Worm (Caenorhabditis elegans): ENCODE data around the gene srm-5.
A peak's percentile ranks its signal among the peaks of the same experiment; 100 is the strongest.

srm-5 gene

DNA sequence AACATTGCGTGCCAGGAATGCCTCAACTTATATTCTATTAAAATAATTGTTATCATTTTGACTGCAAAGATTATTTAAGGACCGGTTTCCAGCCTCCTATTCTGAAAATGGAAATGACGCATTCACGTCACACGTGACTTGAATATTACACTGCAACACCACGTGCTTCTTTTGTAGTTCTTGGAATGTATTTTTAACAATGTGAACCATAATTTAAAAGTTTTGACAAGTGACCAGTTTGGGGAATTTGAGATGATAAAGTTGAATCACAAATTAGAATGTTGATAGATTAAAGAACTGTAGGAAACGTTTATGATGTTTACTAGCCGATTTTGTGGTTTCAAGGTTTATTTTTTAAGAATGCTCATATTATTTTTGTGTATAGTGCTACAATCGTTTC is 6.7 kb downstream of the srm-5 start, which contains the start of gene F47B8.10:
TSS of gene F47B8.10 (plus strand) at position 301 of the 400 bp plus-strand sequence.
- no peak for TF ChIP-seq dpff-1 (tag; optimal IDR thresholded peaks at IDR 0.05)
- no peak for TF ChIP-seq ccch-3 (GFP tag; optimal IDR thresholded peaks at IDR 0.05)
- no peak for TF ChIP-seq sdz-38 (tag; optimal IDR thresholded peaks at IDR 0.05)
- no peak for TF ChIP-seq nhr-179 (tag; optimal IDR thresholded peaks at IDR 0.05)
- no peak for TF ChIP-seq let-526 (GFP tag; IDR thresholded peaks at IDR 0.05)
- TF ChIP-seq tlf-1 (GFP tag; optimal IDR thresholded peaks at IDR 0.05), result no peak
- TF ChIP-seq F37B4.10 (GFP tag; IDR thresholded peaks at IDR 0.05), result no peak
- TF ChIP-seq lin-54 (GFP tag; optimal IDR thresholded peaks at IDR 0.05), result no peak
- no peak for TF ChIP-seq snpc-3.4 (tag; optimal IDR thresholded peaks at IDR 0.05)
- TF ChIP-seq rec-8 (tag; optimal IDR thresholded peaks at IDR 0.05), result no peak
- TF ChIP-seq snpc-1.3 (tag; optimal IDR thresholded peaks at IDR 0.05; ENCODE audit: insufficient read depth), result no peak
- no peak for TF ChIP-seq ztf-6 (GFP tag; IDR thresholded peaks at IDR 0.05)
- TF ChIP-seq ceh-58 (GFP tag; IDR thresholded peaks at IDR 0.05), result no peak
- no peak for TF ChIP-seq snpc-4 (GFP tag; optimal IDR thresholded peaks at IDR 0.05)
- no peak for TF ChIP-seq snpc-4 (tag; optimal IDR thresholded peaks at IDR 0.05)
- no peak for TF ChIP-seq unc-130 (GFP tag; optimal IDR thresholded peaks at IDR 0.05)
- no peak for TF ChIP-seq ztf-18 (tag; optimal IDR thresholded peaks at IDR 0.05)
- no peak for TF ChIP-seq B0261.1 (tag; optimal IDR thresholded peaks at IDR 0.05)
- no peak for TF ChIP-seq efl-1 (GFP tag; optimal IDR thresholded peaks at IDR 0.05)

DNA sequence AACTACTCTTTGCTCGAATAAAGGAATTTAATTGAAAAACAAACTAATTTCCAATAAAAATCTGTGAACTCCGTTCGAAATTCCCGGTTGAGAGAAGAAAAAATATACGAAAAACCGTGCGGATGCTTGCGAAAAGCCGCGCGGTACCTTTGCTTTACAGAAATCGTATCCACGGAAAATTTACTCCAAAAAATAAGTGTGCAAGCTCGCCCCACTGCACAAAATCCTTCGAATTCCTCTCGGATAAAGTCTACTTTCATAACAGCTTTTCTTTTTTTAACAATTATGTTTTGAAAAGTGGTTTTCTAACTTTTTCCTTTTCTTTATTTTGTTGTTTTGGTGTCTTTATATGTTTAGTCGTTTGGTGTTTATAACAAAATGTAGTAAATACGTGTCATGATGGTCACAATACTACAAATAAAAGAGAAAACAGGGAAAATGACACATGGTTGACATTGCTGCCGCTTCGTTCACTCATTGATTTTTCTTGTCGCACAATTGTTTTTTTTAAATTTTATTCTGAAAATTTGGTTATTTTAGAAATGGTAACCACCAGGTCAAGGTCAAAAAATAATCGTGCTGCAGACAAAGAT is 12.3 kb downstream of the srm-5 start, which contains the start of gene cept-2:
TSS of gene cept-2 (plus strand) at position 533 of the 593 bp plus-strand sequence.
- no peak for TF ChIP-seq snpc-4 (GFP tag; optimal IDR thresholded peaks at IDR 0.05)
- peak in 2 of 4 experiments; percentile 57 to 70 for TF ChIP-seq snpc-4 (tag; optimal IDR thresholded peaks at IDR 0.05)
- no peak for TF ChIP-seq nfya-2 (GFP tag; IDR thresholded peaks at IDR 0.05)
- no peak for TF ChIP-seq nhr-179 (tag; optimal IDR thresholded peaks at IDR 0.05)
- TF ChIP-seq snpc-3.4 (tag; optimal IDR thresholded peaks at IDR 0.05), result peak; percentile 80
- TF ChIP-seq ama-1 (optimal IDR thresholded peaks at IDR 0.05), result no peak
- TF ChIP-seq ama-1 (GFP tag; optimal IDR thresholded peaks at IDR 0.05), result no peak
- TF ChIP-seq cebp-1 (GFP tag; IDR thresholded peaks at IDR 0.05), result 0 out of 2 replicates have a peak, but pooled peaks have one; percentile 34
- no peak for TF ChIP-seq cebp-1 (tag; optimal IDR thresholded peaks at IDR 0.05)
- TF ChIP-seq unc-62 (GFP tag; optimal IDR thresholded peaks at IDR 0.05), result no peak
- TF ChIP-seq ceh-58 (GFP tag; IDR thresholded peaks at IDR 0.05), result no peak
- no peak for TF ChIP-seq bed-1 (GFP tag; IDR thresholded peaks at IDR 0.05)
- TF ChIP-seq lin-26 (GFP tag; IDR thresholded peaks at IDR 0.05), result no peak
- TF ChIP-seq Y95B8A.8 (GFP tag; IDR thresholded peaks at IDR 0.05), result 0 out of 2 replicates have a peak, but pooled peaks have one; percentile 31
- TF ChIP-seq snpc-1.3 (tag; optimal IDR thresholded peaks at IDR 0.05; ENCODE audit: insufficient read depth), result peak; percentile 66
- TF ChIP-seq hsf-1 (GFP tag; IDR thresholded peaks at IDR 0.05), result no peak
- no peak for TF ChIP-seq nhr-120 (GFP tag; IDR thresholded peaks at IDR 0.05)
- no peak for TF ChIP-seq F55B11.4 (tag; optimal IDR thresholded peaks at IDR 0.05; ENCODE audit: borderline replicate concordance, insufficient read depth)
- peak; percentile 81 for TF ChIP-seq ceh-27 (GFP tag; optimal IDR thresholded peaks at IDR 0.05)
- 0 out of 2 replicates have a peak, but pooled peaks have one; percentile 45 for TF ChIP-seq madf-3 (GFP tag; IDR thresholded peaks at IDR 0.05)
- no peak for TF ChIP-seq ccch-3 (GFP tag; optimal IDR thresholded peaks at IDR 0.05)
- TF ChIP-seq mes-4 (tag; optimal IDR thresholded peaks at IDR 0.05), result no peak
- TF ChIP-seq attf-3 (GFP tag; conservative IDR thresholded peaks at IDR 0.05), result peak; percentile 69
- peak; percentile 22 for TF ChIP-seq B0261.1 (tag; optimal IDR thresholded peaks at IDR 0.05)
- TF ChIP-seq F10E7.11 (tag; optimal IDR thresholded peaks at IDR 0.05), result no peak
- no peak for TF ChIP-seq repo-1 (tag; optimal IDR thresholded peaks at IDR 0.05)
- TF ChIP-seq ztf-6 (GFP tag; IDR thresholded peaks at IDR 0.05), result no peak
- TF ChIP-seq attf-6 (GFP tag; IDR thresholded peaks at IDR 0.05), result peak; percentile 67; the same call in 1 of the 2 replicates
- TF ChIP-seq atf-7 (tag; optimal IDR thresholded peaks at IDR 0.05), result no peak
- TF ChIP-seq xnd-1 (tag; optimal IDR thresholded peaks at IDR 0.05), result no peak
- TF ChIP-seq hlh-26 (GFP tag; conservative IDR thresholded peaks at IDR 0.05), result no peak
- TF ChIP-seq rcor-1 (GFP tag; IDR thresholded peaks at IDR 0.05), result peak; percentile 69
- peak; percentile 81 for TF ChIP-seq ekl-4 (GFP tag; IDR thresholded peaks at IDR 0.05)
- TF ChIP-seq madf-8 (GFP tag; conservative IDR thresholded peaks at IDR 0.05), result no peak
- peak; percentile 98 for TF ChIP-seq mcd-1 (GFP tag; IDR thresholded peaks at IDR 0.05)
- no peak for TF ChIP-seq ets-4 (GFP tag; optimal IDR thresholded peaks at IDR 0.05)
- TF ChIP-seq dpff-1 (tag; optimal IDR thresholded peaks at IDR 0.05), result no peak
